Worm (Caenorhabditis elegans) whole organism, early embryonic: Measurements from ENCODE around the gene mlt-7.

ENCODE experiments used
- B0310.2 ChIP-seq: sonication (generic microtip); optimal IDR thresholded peaks from 2 replicates; lab custom pipeline; 2016; ENCODE audit warnings: mild to moderate bottlenecking, missing genetic modification characterization, missing compliant biosample characterization
- F13C5.2 ChIP-seq: sonication (generic microtip); optimal IDR thresholded peaks from 2 replicates; lab custom pipeline; 2017; ENCODE audit warnings: mild to moderate bottlenecking, missing genetic modification characterization, inconsistent platforms, missing compliant biosample characterization
- aly-1 ChIP-seq: sonication (generic microtip); optimal IDR thresholded peaks from 2 replicates; lab custom pipeline; 2016; ENCODE audit warnings: missing genetic modification characterization, missing compliant biosample characterization
- ama-1 ChIP-seq: fragments of 150-350 bp; optimal IDR thresholded peaks from 2 replicates; lab custom pipeline; 2014
- ceh-13 ChIP-seq: fragments of 200-800 bp; sonication (Bioruptor generic); optimal IDR thresholded peaks from 2 replicates; lab custom pipeline; 2018; ENCODE audit warnings: mild to moderate bottlenecking, missing genetic modification characterization, missing compliant biosample characterization
- ceh-36 ChIP-seq: sonication (generic microtip); optimal IDR thresholded peaks from 2 replicates; lab custom pipeline; 2016; ENCODE audit warnings: missing genetic modification characterization, inconsistent platforms, missing compliant biosample characterization
- ets-7 ChIP-seq: sonication (generic microtip); optimal IDR thresholded peaks from 2 replicates; lab custom pipeline; 2016; ENCODE audit warnings: missing genotype, missing genetic modification characterization, missing compliant biosample characterization
- flt-1 ChIP-seq: fragments of 200-800 bp; sonication (Bioruptor generic); IDR thresholded peaks from 2 replicates; pipeline ENCODE4 v1.3.6; 2022; ENCODE audit warnings: missing genetic modification characterization, missing compliant biosample characterization
- hmbx-1 ChIP-seq: sonication (generic microtip); optimal IDR thresholded peaks from 2 replicates; lab custom pipeline; 2016; ENCODE audit warnings: mild to moderate bottlenecking, missing genetic modification characterization, missing compliant biosample characterization
- hmg-4 ChIP-seq: fragments of 200-800 bp; sonication (Bioruptor generic); optimal IDR thresholded peaks from 2 replicates; lab custom pipeline; 2018; ENCODE audit warnings: mild to moderate bottlenecking, missing genetic modification characterization, missing compliant biosample characterization
- hnd-1 ChIP-seq: sonication (generic microtip); optimal IDR thresholded peaks from 2 replicates; lab custom pipeline; 2016; ENCODE audit warnings: missing genetic modification characterization, missing compliant biosample characterization
- pes-1 ChIP-seq: fragments of 200-800 bp; sonication (Bioruptor generic); IDR thresholded peaks from 2 replicates; pipeline ENCODE4 v1.3.6; 2022; ENCODE audit warnings: missing genetic modification reagents, missing genetic modification characterization, missing compliant biosample characterization
- scrt-1 ChIP-seq: fragments of 200-800 bp; sonication (Bioruptor generic); IDR thresholded peaks from 2 replicates; pipeline ENCODE4 v1.3.6; 2022; ENCODE audit warnings: missing genetic modification characterization, missing compliant biosample characterization
- sea-1 ChIP-seq: fragments of 200-800 bp; sonication (Bioruptor generic); conservative IDR thresholded peaks from 2 replicates; pipeline ENCODE4 v1.3.6; 2022; ENCODE audit warnings: missing genetic modification characterization, missing compliant biosample characterization
- tbx-11 ChIP-seq: fragments of 200-800 bp; sonication (Bioruptor generic); IDR thresholded peaks from 2 replicates; pipeline ENCODE4 v1.3.6; 2022; ENCODE audit warnings: missing genetic modification characterization, missing compliant biosample characterization
- tbx-37 ChIP-seq: fragments of 200-800 bp; sonication (Bioruptor generic); conservative IDR thresholded peaks from 2 replicates; pipeline ENCODE4 v1.3.6; 2022; ENCODE audit warnings: missing genetic modification reagents, missing genetic modification characterization, missing compliant biosample characterization
- tra-4 ChIP-seq: sonication (generic microtip); optimal IDR thresholded peaks from 2 replicates; lab custom pipeline; 2017; ENCODE audit warnings: missing genetic modification characterization, missing compliant biosample characterization

The mlt-7 gene

DNA sequence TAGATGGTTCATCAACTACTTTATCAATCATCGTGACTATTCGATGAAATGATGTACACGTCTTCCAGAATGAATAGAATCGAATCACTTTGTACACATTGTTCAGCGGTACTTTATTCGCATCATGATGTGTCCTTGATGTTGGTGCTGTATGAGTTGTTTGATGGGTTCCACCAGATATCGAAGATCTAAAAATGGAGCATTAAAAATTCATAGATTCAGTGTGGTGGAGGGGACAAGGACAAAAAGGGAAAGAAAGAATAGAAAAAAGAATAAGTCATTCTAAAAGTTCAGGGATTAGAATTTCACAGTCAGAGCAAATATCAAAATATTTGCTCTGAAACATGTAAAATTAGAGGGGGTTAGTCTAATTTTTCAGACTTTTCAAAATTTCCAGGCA is 52.0 kb downstream of the mlt-7 start:
- TF ChIP-seq ets-7 (no peak), hnd-1 (tag; lab: Kevin White, UChicago) (no peak), flt-1 (GFP tag; lab: Robert Waterston, UW) (no peak), hmbx-1 (tag; lab: Kevin White, UChicago) (no peak), hmg-4 (GFP tag; lab: Kevin White, UChicago) (no peak), F13C5.2 (tag; lab: Kevin White, UChicago) (no peak), ceh-36 (tag; lab: Kevin White, UChicago) (no peak), tbx-11 (GFP tag; lab: Robert Waterston, UW) (no peak)

DNA sequence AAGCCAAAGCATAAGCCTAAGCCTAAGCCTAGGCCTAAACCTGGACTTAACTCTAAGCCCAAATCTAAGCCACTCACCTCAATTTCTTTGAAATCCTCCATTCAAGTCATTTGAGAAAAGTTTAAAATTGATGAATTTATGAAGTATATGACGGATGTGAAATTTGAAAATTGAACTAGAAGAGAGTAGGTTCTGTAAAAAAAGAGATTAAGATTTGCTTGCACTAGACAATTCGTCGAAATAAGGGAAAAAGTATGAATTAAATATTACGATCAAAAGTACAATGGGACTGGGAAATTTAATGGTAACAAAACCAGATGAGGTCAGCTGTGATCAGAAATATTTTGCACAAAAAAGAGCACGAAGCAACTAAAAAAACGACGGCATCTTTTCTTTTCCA is 60.2 kb downstream of the mlt-7 start, which contains the start of gene twk-2:
TSS of gene twk-2 (minus strand) at position 101 of the 400 bp plus-strand sequence.
- TF ChIP-seq B0310.2 (no peak), tbx-11 (GFP tag; lab: Robert Waterston, UW) (no peak), tra-4 (no peak), tbx-37 (GFP tag; lab: Robert Waterston, UW) (no peak), sea-1 (GFP tag; lab: Robert Waterston, UW) (no peak), ceh-13 (GFP tag; lab: Kevin White, UChicago) (no peak)

DNA sequence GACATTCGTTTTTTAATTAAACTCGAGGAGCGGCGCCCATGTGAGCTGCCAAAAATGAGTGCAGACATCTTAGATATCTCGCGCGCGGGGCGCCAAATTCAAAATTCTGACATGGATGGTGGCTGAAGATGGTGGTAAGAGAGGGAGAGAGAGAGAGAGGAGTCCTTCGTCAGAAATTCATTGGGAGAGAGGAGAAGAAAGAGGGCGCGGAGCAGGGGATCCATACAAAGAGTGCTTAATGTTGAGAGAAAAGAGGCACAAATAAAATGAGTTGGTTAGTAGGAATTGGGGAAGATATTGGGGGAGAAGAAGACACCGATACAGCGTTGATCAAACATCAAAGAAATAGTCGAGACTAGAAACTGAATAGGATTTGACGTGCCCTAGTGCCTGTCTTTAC is 60.6 kb downstream of the mlt-7 start:
- TF ChIP-seq B0310.2 (no peak), F13C5.2 (tag; lab: Kevin White, UChicago) (no peak), flt-1 (GFP tag; lab: Robert Waterston, UW) (no peak), sea-1 (GFP tag; lab: Robert Waterston, UW) (no peak), tbx-11 (GFP tag; lab: Robert Waterston, UW) (no peak), hmbx-1 (tag; lab: Kevin White, UChicago) (no peak), ets-7 (no peak), ceh-13 (GFP tag; lab: Kevin White, UChicago) (no peak), aly-1 (no peak), hnd-1 (tag; lab: Kevin White, UChicago) (no peak), tra-4 (no peak), scrt-1 (GFP tag; lab: Robert Waterston, UW) (no peak), ceh-36 (tag; lab: Kevin White, UChicago) (no peak), hmg-4 (GFP tag; lab: Kevin White, UChicago) (no peak), pes-1 (GFP tag; lab: Robert Waterston, UW) (no peak), ama-1 (no peak), tbx-37 (GFP tag; lab: Robert Waterston, UW) (no peak)
